Worm (Caenorhabditis elegans): ENCODE data around the gene R07B7.9.

R07B7.9 gene

ce11 chrV:12082932-12083331, 2.8 kb upstream of the R07B7.9 start, which contains the start of gene R07B7.10:
TSS of gene R07B7.10 (plus strand) at chrV:12083216.
- TF ChIP-seq klf-2 (GFP tag; conservative IDR thresholded peaks at IDR 0.05) = no peak
- TF ChIP-seq ztf-29 (GFP tag; IDR thresholded peaks at IDR 0.05) = no peak
- TF ChIP-seq ztf-23 (GFP tag; IDR thresholded peaks at IDR 0.05) = no peak
- TF ChIP-seq T22C8.4 (GFP tag; IDR thresholded peaks at IDR 0.05) = no peak
- no peak for TF ChIP-seq flt-1 (GFP tag; IDR thresholded peaks at IDR 0.05)
- TF ChIP-seq ref-1 (GFP tag; conservative IDR thresholded peaks at IDR 0.05) = no peak
- TF ChIP-seq cog-1 (tag; optimal IDR thresholded peaks at IDR 0.05) = no peak
- no peak for TF ChIP-seq med-1 (GFP tag; optimal IDR thresholded peaks at IDR 0.05; ENCODE audit: insufficient read depth)
- no peak for TF ChIP-seq tab-1 (GFP tag; IDR thresholded peaks at IDR 0.05)

ce11 chrV:12075983-12076382, 4.2 kb downstream of the R07B7.9 start:
- TF ChIP-seq cog-1 (tag; optimal IDR thresholded peaks at IDR 0.05) (no peak), flt-1 (GFP tag; IDR thresholded peaks at IDR 0.05) (no peak), tab-1 (GFP tag; IDR thresholded peaks at IDR 0.05) (no peak), ref-1 (GFP tag; conservative IDR thresholded peaks at IDR 0.05) (no peak), ztf-29 (GFP tag; IDR thresholded peaks at IDR 0.05) (no peak), klf-2 (GFP tag; conservative IDR thresholded peaks at IDR 0.05) (no peak), med-1 (GFP tag; optimal IDR thresholded peaks at IDR 0.05; ENCODE audit: insufficient read depth) (no peak), ztf-23 (GFP tag; IDR thresholded peaks at IDR 0.05) (no peak), T22C8.4 (GFP tag; IDR thresholded peaks at IDR 0.05) (no peak)

ce11 chrV:12074886-12075285, 5.3 kb downstream of the R07B7.9 start, which contains the start of gene R07B7.6:
TSS of gene R07B7.6 (minus strand) at chrV:12074986.
- TF ChIP-seq flt-1 (GFP tag; IDR thresholded peaks at IDR 0.05) (no peak), T22C8.4 (GFP tag; IDR thresholded peaks at IDR 0.05) (no peak), ztf-23 (GFP tag; IDR thresholded peaks at IDR 0.05) (no peak), med-1 (GFP tag; optimal IDR thresholded peaks at IDR 0.05; ENCODE audit: insufficient read depth) (no peak), tab-1 (GFP tag; IDR thresholded peaks at IDR 0.05) (no peak), cog-1 (tag; optimal IDR thresholded peaks at IDR 0.05) (no peak), klf-2 (GFP tag; conservative IDR thresholded peaks at IDR 0.05) (no peak), ref-1 (GFP tag; conservative IDR thresholded peaks at IDR 0.05) (no peak), ztf-29 (GFP tag; IDR thresholded peaks at IDR 0.05) (no peak)

- TF ChIP-seq med-1 (GFP tag; optimal IDR thresholded peaks at IDR 0.05; ENCODE audit: insufficient read depth) = no peak
- no peak for TF ChIP-seq tab-1 (GFP tag; IDR thresholded peaks at IDR 0.05)
- no peak for TF ChIP-seq flt-1 (GFP tag; IDR thresholded peaks at IDR 0.05)
- TF ChIP-seq T22C8.4 (GFP tag; IDR thresholded peaks at IDR 0.05) = no peak
These were observed 8.7 kb downstream of the R07B7.9 start for ce11 chrV:12071483-12071882.

- TF ChIP-seq ref-1 (GFP tag; conservative IDR thresholded peaks at IDR 0.05) = no peak
- no peak for TF ChIP-seq ztf-23 (GFP tag; IDR thresholded peaks at IDR 0.05)
- no peak for TF ChIP-seq klf-2 (GFP tag; conservative IDR thresholded peaks at IDR 0.05)
- no peak for TF ChIP-seq tab-1 (GFP tag; IDR thresholded peaks at IDR 0.05)
- no peak for TF ChIP-seq ztf-29 (GFP tag; IDR thresholded peaks at IDR 0.05)
- no peak for TF ChIP-seq T22C8.4 (GFP tag; IDR thresholded peaks at IDR 0.05)
- no peak for TF ChIP-seq flt-1 (GFP tag; IDR thresholded peaks at IDR 0.05)
- TF ChIP-seq med-1 (GFP tag; optimal IDR thresholded peaks at IDR 0.05; ENCODE audit: insufficient read depth) = no peak
- TF ChIP-seq cog-1 (tag; optimal IDR thresholded peaks at IDR 0.05) = no peak
These were observed 9.8 kb downstream of the R07B7.9 start, which contains the start of gene kmo-1 for ce11 chrV:12070419-12070818. TSS of gene kmo-1 (minus strand) at chrV:12070519.

ce11 chrV:12068437-12068836, 11.7 kb downstream of the R07B7.9 start, which contains the start of gene kmo-2:
TSS of gene kmo-2 (minus strand) at chrV:12068537.
- TF ChIP-seq med-1 (GFP tag; optimal IDR thresholded peaks at IDR 0.05; ENCODE audit: insufficient read depth) (no peak), ztf-23 (GFP tag; IDR thresholded peaks at IDR 0.05) (no peak), cog-1 (tag; optimal IDR thresholded peaks at IDR 0.05) (no peak), flt-1 (GFP tag; IDR thresholded peaks at IDR 0.05) (no peak), ztf-29 (GFP tag; IDR thresholded peaks at IDR 0.05) (no peak), klf-2 (GFP tag; conservative IDR thresholded peaks at IDR 0.05) (no peak), ref-1 (GFP tag; conservative IDR thresholded peaks at IDR 0.05) (no peak), T22C8.4 (GFP tag; IDR thresholded peaks at IDR 0.05) (no peak)

ce11 chrV:12065859-12066258, 14.3 kb downstream of the R07B7.9 start:
- no peak for TF ChIP-seq ref-1 (GFP tag; conservative IDR thresholded peaks at IDR 0.05)
- TF ChIP-seq med-1 (GFP tag; optimal IDR thresholded peaks at IDR 0.05; ENCODE audit: insufficient read depth) = no peak
- TF ChIP-seq tab-1 (GFP tag; IDR thresholded peaks at IDR 0.05) = no peak
- TF ChIP-seq klf-2 (GFP tag; conservative IDR thresholded peaks at IDR 0.05) = no peak
- TF ChIP-seq ztf-23 (GFP tag; IDR thresholded peaks at IDR 0.05) = no peak
- TF ChIP-seq cog-1 (tag; optimal IDR thresholded peaks at IDR 0.05) = no peak
- no peak for TF ChIP-seq ztf-29 (GFP tag; IDR thresholded peaks at IDR 0.05)
- no peak for TF ChIP-seq flt-1 (GFP tag; IDR thresholded peaks at IDR 0.05)
- TF ChIP-seq T22C8.4 (GFP tag; IDR thresholded peaks at IDR 0.05) = no peak

- TF ChIP-seq ref-1 (GFP tag; conservative IDR thresholded peaks at IDR 0.05) = no peak
- peak; percentile 48; the same call in 1 of the 2 replicates for TF ChIP-seq T22C8.4 (GFP tag; IDR thresholded peaks at IDR 0.05)
- TF ChIP-seq flt-1 (GFP tag; IDR thresholded peaks at IDR 0.05) = 0 out of 2 replicates have a peak, but pooled peaks have one; percentile 46
- TF ChIP-seq ztf-29 (GFP tag; IDR thresholded peaks at IDR 0.05) = no peak
These were observed 14.8 kb downstream of the R07B7.9 start, which contains the start of gene pqn-53 for ce11 chrV:12065369-12065768. TSS of gene pqn-53 (minus strand) at chrV:12065391.

ce11 chrV:12063036-12063435, 17.1 kb downstream of the R07B7.9 start, which contains the start of gene clh-6:
TSS of gene clh-6 (minus strand) at chrV:12063368.
- TF ChIP-seq flt-1 (GFP tag; IDR thresholded peaks at IDR 0.05) = 0 out of 2 replicates have a peak, but pooled peaks have one; percentile 29
- TF ChIP-seq ztf-23 (GFP tag; IDR thresholded peaks at IDR 0.05) = 0 out of 2 replicates have a peak, but pooled peaks have one; percentile 31
- TF ChIP-seq med-1 (GFP tag; optimal IDR thresholded peaks at IDR 0.05; ENCODE audit: insufficient read depth) = no peak

- no peak for TF ChIP-seq ztf-29 (GFP tag; IDR thresholded peaks at IDR 0.05)
- no peak for TF ChIP-seq med-1 (GFP tag; optimal IDR thresholded peaks at IDR 0.05; ENCODE audit: insufficient read depth)
- TF ChIP-seq flt-1 (GFP tag; IDR thresholded peaks at IDR 0.05) = no peak
These were observed 20.5 kb downstream of the R07B7.9 start, which contains the start of gene R07B7.2 for ce11 chrV:12059719-12060118. TSS of gene R07B7.2 (minus strand) at chrV:12059753.
